Worm (Caenorhabditis elegans) whole organism, L4/young adult: ENCODE results near the gene F58E6.11.

Experiments used
- dao-5 ChIP-seq: sonication (generic microtip); optimal IDR thresholded peaks from 2 replicates; lab custom pipeline; 2016; ENCODE audit warnings: missing genotype, missing genetic modification characterization, moderate library complexity, missing compliant biosample characterization
- him-1 ChIP-seq: sonication (generic microtip); optimal IDR thresholded peaks from 2 replicates; lab custom pipeline; 2016; ENCODE audit warnings: missing genotype, missing genetic modification reagents, missing genetic modification characterization, missing compliant biosample characterization

ce11 chrV:9754459-9754858, 3.3 kb downstream of the F58E6.11 start, which contains the start of gene F58E6.5:
- TF ChIP-seq dao-5 (tag; lab: Kevin White, UChicago) (no peak), him-1 (tag; lab: Kevin White, UChicago) (no peak)
